Worm (Caenorhabditis elegans): ENCODE data around the gene F29B9.7.

- TF ChIP-seq lin-32 (GFP tag; optimal IDR thresholded peaks at IDR 0.05) = no peak
- TF ChIP-seq lsy-2 (tag; optimal IDR thresholded peaks at IDR 0.05) = no peak
- TF ChIP-seq elt-1 (tag; optimal IDR thresholded peaks at IDR 0.05; ENCODE audit: borderline replicate concordance, insufficient read depth) = no peak
- no peak for TF ChIP-seq ceh-39 (tag; optimal IDR thresholded peaks at IDR 0.05)
- TF ChIP-seq lin-13 (tag; optimal IDR thresholded peaks at IDR 0.05) = no peak
- no peak for TF ChIP-seq mep-1 (tag; optimal IDR thresholded peaks at IDR 0.05)
- no peak for TF ChIP-seq mab-5 (tag; optimal IDR thresholded peaks at IDR 0.05)
- no peak for TF ChIP-seq unc-39 (tag; optimal IDR thresholded peaks at IDR 0.05)
Measured at ce11 chrIV:4659277-4659676, 9.7 kb downstream of the F29B9.7 start, which contains the start of gene mrps-21.

All from whole organism, mixed stage, embryonic.